Worm (Caenorhabditis elegans): ENCODE results near the gene F09E10.6.

ce11 chrX:1483229-1483628, 14.3 kb downstream of the F09E10.6 start:
- TF ChIP-seq pha-4 (tag; optimal IDR thresholded peaks at IDR 0.05) (no peak), fkh-10 (GFP tag; optimal IDR thresholded peaks at IDR 0.05) (no peak), hlh-6 (tag; optimal IDR thresholded peaks at IDR 0.05) (no peak), sox-2 (GFP tag; IDR thresholded peaks at IDR 0.05) (no peak), pqm-1 (tag; optimal IDR thresholded peaks at IDR 0.05) (no peak), ceh-2 (tag; optimal IDR thresholded peaks at IDR 0.05) (no peak), rnt-1 (tag; optimal IDR thresholded peaks at IDR 0.05) (no peak), ceh-48 (tag; optimal IDR thresholded peaks at IDR 0.05) (no peak), ztf-16 (tag; optimal IDR thresholded peaks at IDR 0.05) (no peak), unc-42 (tag; optimal IDR thresholded peaks at IDR 0.05) (no peak), tbx-2 (tag; optimal IDR thresholded peaks at IDR 0.05) (no peak), dve-1 (tag; optimal IDR thresholded peaks at IDR 0.05) (no peak), pat-9 (tag; optimal IDR thresholded peaks at IDR 0.05) (no peak), F13H6.1 (tag; optimal IDR thresholded peaks at IDR 0.05) (no peak)
